Worm (Caenorhabditis elegans) whole organism, L2 larva: ENCODE measurements around the gene Y54G2A.52.

Experiments
- fos-1 ChIP-seq: fragments of 150-350 bp; optimal IDR thresholded peaks from 2 replicates; lab custom pipeline; 2014; ENCODE audit warnings: missing biosample characterization, missing genetic modification characterization
- lin-39 ChIP-seq: fragments of 150-350 bp; optimal IDR thresholded peaks from 2 replicates; lab custom pipeline; 2014; ENCODE audit warnings: missing biosample characterization, missing genetic modification reagents, missing genetic modification characterization
- nhr-25 ChIP-seq: fragments of 150-350 bp; sonication (generic microtip); optimal IDR thresholded peaks from 3 replicates; lab custom pipeline; 2014; ENCODE audit warnings: missing biosample characterization, missing genetic modification characterization
- sma-9 ChIP-seq, 2 experiments: fragments of 150-350 bp in 1 of 2; sonication (generic microtip) in 1 of 2; optimal IDR thresholded peaks; 2 replicates each; lab custom pipeline; 2014 to 2016; ENCODE audit warnings: missing genetic modification characterization in 2 of 2, mild to moderate bottlenecking in 1 of 2, missing biosample characterization in 1 of 2, missing compliant biosample characterization in 1 of 2, missing genetic modification reagents in 1 of 2, moderate library complexity in 1 of 2

Gene Y54G2A.52

DNA sequence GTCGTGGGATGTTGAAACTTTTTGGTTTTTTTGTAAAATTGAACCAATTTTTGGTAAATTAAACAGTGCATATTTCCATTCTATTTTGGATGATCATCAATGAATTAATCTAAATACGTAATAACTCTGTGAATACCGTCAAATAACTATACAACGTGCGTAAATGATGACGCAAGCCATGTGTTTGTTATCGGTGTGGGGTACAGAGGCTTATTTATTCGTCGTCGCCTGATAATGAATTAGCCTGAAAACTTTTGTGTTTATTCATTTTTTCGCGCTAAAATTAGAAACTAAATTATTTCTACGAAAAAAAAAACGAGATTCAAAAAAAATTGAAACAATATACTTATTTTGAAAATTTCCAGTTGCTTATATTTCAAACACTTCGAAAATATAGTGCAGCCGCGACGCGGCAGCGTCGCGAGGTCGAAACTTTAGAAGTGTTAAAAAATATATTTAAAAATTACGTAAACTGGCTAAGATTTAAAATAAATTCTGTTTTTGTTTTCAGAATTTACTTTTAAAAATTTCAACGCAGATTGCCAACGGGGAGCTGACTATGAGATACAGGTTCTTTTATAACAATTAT, 49.5 kb downstream of the Y54G2A.52 start:
- peak; percentile 53 for TF ChIP-seq fos-1 (tag; lab: Kevin White, UChicago)
- no peak for TF ChIP-seq lin-39

DNA sequence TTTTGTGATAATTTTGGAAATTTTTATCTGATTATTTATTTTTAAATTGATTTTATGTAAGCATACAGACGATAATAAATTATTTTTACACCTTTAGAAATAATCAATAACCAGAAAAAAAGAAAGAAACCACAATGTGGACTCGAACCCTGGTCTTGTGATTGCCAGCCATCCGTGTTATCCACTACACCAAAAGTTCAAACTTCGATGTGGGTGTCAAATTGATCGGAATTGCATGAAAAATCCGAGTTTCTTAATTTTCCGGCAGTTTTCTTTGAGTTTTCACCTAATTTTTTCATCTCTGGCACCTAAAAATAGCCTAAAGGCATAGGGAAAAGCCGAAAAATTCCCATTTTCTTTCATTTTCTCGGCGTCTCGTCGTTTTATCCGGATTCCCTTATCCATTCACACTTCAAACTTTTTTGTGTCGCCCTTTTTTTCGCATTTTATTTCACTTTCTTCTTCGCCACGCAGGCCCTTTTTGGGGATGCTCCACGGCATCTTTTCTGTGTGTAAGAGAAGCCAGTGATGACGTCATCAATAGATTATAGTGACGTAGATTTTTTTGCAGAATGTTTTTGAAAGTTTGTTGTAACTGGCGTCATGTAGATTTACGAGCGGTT, 51.0 kb downstream of the Y54G2A.52 start:
- TF ChIP-seq nhr-25 (no peak), sma-9 (GFP tag; optimal IDR thresholded peaks at IDR 0.05; lab: Kevin White, UChicago) (peak; percentile 16), sma-9 (tag; optimal IDR thresholded peaks at IDR 0.05; lab: Kevin White, UChicago) (no peak)
